Fruit fly (Drosophila melanogaster) whole organism, adult: ENCODE data around the gene inaF-A.
A peak's percentile ranks its signal among the peaks of the same experiment; 100 is the strongest.

Experiments used
- CG11617 ChIP-seq: fragments of 200-800 bp; sonication (Bioruptor generic); optimal IDR thresholded peaks from 2 replicates; lab custom pipeline; 2017; ENCODE audit warnings: mild to moderate bottlenecking, missing biosample characterization, missing genetic modification reagents, missing genetic modification characterization
- CG12768 ChIP-seq: fragments of 200-800 bp; sonication (Bioruptor generic); optimal IDR thresholded peaks from 2 replicates; lab custom pipeline; 2017; ENCODE audit warnings: missing biosample characterization, missing genetic modification characterization, mild to moderate bottlenecking, moderate library complexity, missing genetic modification reagents
- CG14711 ChIP-seq: fragments of 200-800 bp; sonication (Bioruptor generic); optimal IDR thresholded peaks from 2 replicates; lab custom pipeline; 2018; ENCODE audit warnings: missing biosample characterization, mild to moderate bottlenecking, missing genetic modification characterization, moderate library complexity
- CG1620 ChIP-seq: fragments of 200-800 bp; sonication (Bioruptor generic); optimal IDR thresholded peaks from 2 replicates; lab custom pipeline; 2016; ENCODE audit warnings: missing biosample characterization, missing genetic modification characterization
- CG33017 ChIP-seq: fragments of 200-800 bp; sonication (Bioruptor generic); optimal IDR thresholded peaks from 2 replicates; lab custom pipeline; 2018; ENCODE audit warnings: missing biosample characterization, mild to moderate bottlenecking, missing genetic modification characterization, moderate library complexity
- CG5204 ChIP-seq: fragments of 200-800 bp; sonication (Bioruptor generic); optimal IDR thresholded peaks from 2 replicates; lab custom pipeline; 2016; ENCODE audit warnings: missing biosample characterization, missing genetic modification characterization
- CG7045 ChIP-seq: fragments of 200-800 bp; sonication (Bioruptor generic); optimal IDR thresholded peaks from 2 replicates; lab custom pipeline; 2017; ENCODE audit warnings: missing biosample characterization, mild to moderate bottlenecking, missing genetic modification characterization
- CG7101 ChIP-seq: fragments of 200-800 bp; sonication (Bioruptor generic); optimal IDR thresholded peaks from 2 replicates; lab custom pipeline; 2018; ENCODE audit warnings: missing biosample characterization, mild to moderate bottlenecking, missing genetic modification characterization, moderate library complexity
- Clk ChIP-seq: fragments of 200-800 bp; sonication (Bioruptor generic); optimal IDR thresholded peaks from 2 replicates; lab custom pipeline; 2017; ENCODE audit warnings: missing biosample characterization, missing genetic modification characterization
- Crg-1 ChIP-seq: fragments of 200-800 bp; sonication (Bioruptor generic); optimal IDR thresholded peaks from 2 replicates; lab custom pipeline; 2016; ENCODE audit warnings: missing biosample characterization, missing genetic modification characterization
- Hr96 ChIP-seq: fragments of 200-800 bp; sonication (Bioruptor generic); optimal IDR thresholded peaks from 2 replicates; lab custom pipeline; 2016; ENCODE audit warnings: missing biosample characterization, missing genetic modification characterization
- Mnt ChIP-seq: fragments of 200-800 bp; sonication (Bioruptor generic); optimal IDR thresholded peaks from 2 replicates; lab custom pipeline; 2016; ENCODE audit warnings: missing biosample characterization, mild to moderate bottlenecking, missing genetic modification characterization
- bab1 ChIP-seq: fragments of 200-800 bp; sonication (Bioruptor generic); optimal IDR thresholded peaks from 3 replicates; lab custom pipeline; 2019; ENCODE audit warnings: missing biosample characterization, mild to moderate bottlenecking, missing genetic modification characterization, moderate library complexity
- cic ChIP-seq: fragments of 200-800 bp; sonication (Bioruptor generic); optimal IDR thresholded peaks from 2 replicates; lab custom pipeline; 2017; ENCODE audit warnings: missing biosample characterization, mild to moderate bottlenecking, missing genetic modification characterization, moderate library complexity
- cnc ChIP-seq, 2 experiments: fragments of >200 bp; optimal IDR thresholded peaks; 2 replicates each; lab custom pipeline; 2017
- kay ChIP-seq: fragments of 200-800 bp; sonication (Bioruptor generic); peaks from one replicate; lab custom pipeline; 2016; ENCODE audit warnings: missing biosample characterization, missing genetic modification characterization, borderline replicate concordance
- ovo ChIP-seq: fragments of 200-800 bp; sonication (Bioruptor generic); optimal IDR thresholded peaks from 2 replicates; lab custom pipeline; 2016; ENCODE audit warnings: missing biosample characterization, missing genetic modification characterization
- pad ChIP-seq: fragments of 200-800 bp; sonication (Bioruptor generic); optimal IDR thresholded peaks from 3 replicates; lab custom pipeline; 2017; ENCODE audit warnings: missing biosample characterization, missing genetic modification characterization, mild to moderate bottlenecking, moderate library complexity, missing genetic modification reagents
- tj ChIP-seq: fragments of 200-800 bp; sonication (Bioruptor generic); optimal IDR thresholded peaks from 3 replicates; lab custom pipeline; 2017; ENCODE audit warnings: missing biosample characterization, mild to moderate bottlenecking, missing genetic modification characterization, moderate library complexity
- toe ChIP-seq: fragments of 200-800 bp; sonication (Bioruptor generic); optimal IDR thresholded peaks from 2 replicates; lab custom pipeline; 2016; ENCODE audit warnings: missing biosample characterization, missing genetic modification characterization

inaF-A gene

DNA sequence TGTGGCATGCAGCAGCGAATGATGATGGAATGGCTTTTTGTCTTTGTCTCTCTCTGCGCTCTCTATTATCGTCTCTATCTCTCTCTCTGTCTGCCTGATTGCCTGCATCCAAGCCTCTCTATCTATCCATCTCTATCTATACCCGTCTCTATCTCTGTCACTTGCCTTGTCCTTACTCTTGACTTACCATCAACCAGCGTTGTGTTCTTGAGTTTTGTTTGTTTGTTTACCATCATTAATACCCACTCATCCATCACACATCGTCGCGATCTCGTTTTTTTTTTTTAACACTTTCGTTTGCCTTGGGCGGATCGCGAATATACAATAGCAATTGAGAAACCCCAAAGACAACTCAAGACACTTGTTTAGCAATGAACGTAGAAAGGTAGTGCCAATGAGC lies 44.0 kb downstream of the inaF-A start:
- no peak for TF ChIP-seq pad (GFP tag; lab: Kevin White, UChicago)

DNA sequence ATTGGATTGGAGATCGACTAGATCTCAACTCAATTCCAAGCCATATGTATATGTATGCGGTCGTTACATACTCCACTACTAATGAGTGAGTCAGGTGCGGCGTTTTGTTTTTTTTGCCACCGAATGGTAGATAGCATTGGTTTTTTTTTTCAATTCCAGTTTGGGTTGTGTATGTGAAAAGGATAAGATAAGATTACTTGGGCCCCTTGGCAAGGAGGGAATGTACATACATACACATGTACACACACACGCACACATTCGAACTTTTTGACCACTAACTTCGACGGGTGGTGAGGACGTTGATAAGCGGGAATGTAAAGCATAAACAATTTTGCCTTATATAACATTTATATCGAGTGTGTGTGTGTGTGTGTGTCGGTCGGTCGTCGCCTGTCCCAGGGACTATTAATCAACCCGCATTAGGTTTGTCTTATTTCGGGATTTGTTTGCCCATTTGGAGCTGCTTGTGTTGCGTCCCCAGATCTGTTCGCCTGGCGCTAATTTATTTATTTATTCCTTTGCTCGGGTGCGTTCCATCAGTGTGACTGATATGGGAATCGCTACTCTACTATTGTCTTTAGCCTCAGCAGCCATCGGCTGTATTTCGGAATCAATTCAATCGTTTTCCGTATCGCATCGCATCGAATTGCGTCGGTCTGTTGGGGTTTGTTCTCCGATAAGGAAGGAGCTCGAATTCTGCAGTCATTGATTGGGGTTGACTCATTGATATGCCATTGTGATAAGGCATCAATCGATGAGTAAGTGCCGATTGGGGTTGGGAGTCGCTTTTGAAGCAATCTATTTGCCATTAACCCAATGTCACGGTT lies 45.8 kb downstream of the inaF-A start:
- TF ChIP-seq kay (GFP tag; lab: Kevin White, UChicago) (peak; percentile 20), toe (GFP tag; lab: Kevin White, UChicago) (no peak)

DNA sequence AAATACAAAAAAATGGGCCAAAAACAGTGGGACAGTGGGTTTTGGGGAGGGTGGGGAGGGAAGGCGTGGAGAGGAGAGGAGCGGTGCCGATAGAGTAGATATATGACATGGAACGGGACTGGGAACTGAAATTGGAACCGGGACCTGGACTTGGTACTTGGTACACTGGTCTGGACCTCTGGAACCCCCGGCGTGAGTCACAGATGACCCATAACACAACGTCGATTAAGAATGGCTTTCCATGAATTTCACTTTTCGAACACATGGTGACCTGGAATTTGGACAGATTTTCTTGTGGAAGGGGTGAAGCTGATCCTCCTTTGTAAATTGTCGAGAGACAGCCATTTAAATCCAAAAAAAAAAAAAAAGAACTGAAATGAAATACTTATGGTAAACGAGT lies 47.0 kb downstream of the inaF-A start:
- TF ChIP-seq CG5204 (GFP tag; lab: Kevin White, UChicago) (no peak), CG12768 (GFP tag; lab: Kevin White, UChicago) (no peak), Mnt (no peak), kay (GFP tag; lab: Kevin White, UChicago) (no peak), Hr96 (no peak), CG11617 (no peak), tj (GFP tag; lab: Kevin White, UChicago) (no peak), Clk (GFP tag; lab: Kevin White, UChicago) (no peak), Crg-1 (GFP tag; lab: Kevin White, UChicago) (no peak)

DNA sequence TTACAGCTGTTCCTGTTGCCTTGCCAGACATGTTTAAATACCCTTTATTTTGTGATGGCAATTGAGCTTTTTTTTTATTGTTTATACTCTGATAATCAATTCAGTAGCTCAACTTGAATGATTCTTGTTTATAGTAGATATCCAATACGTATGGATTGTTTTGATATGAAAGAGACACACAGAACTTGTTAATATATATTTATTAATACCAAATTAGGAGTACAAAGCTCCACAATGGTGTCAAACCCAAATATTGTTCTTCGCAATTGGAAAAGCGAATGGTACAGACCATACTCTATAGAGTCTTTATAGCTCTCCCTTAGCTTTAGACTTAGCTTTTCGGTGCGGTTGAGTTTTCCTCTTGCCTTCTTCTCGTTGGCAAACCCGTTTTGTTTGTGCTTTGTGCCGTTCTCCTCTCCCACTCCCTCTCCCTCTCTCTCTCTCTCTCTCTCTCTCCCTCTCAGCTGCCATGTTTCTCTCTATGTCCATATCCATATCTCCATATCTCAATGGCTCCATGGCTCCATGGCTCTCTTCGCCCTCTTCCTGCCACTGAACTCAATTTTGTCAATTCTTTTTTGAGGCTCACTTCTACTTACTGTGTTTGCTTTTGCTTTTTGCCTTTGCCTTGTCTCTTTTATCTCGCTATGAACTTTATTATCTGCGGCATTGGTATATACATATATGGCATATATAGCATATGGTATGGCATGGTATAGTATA lies 47.6 kb downstream of the inaF-A start:
- TF ChIP-seq CG33017 (tag; lab: Kevin White, UChicago) = no peak
- TF ChIP-seq CG7101 (tag; lab: Kevin White, UChicago) = peak; percentile 29
- no peak for TF ChIP-seq Clk (GFP tag; lab: Kevin White, UChicago)
- peak; percentile 57 for TF ChIP-seq Mnt
- TF ChIP-seq pad (GFP tag; lab: Kevin White, UChicago) = peak; percentile 49
- peak; percentile 33 for TF ChIP-seq bab1
- peak; percentile 23 for TF ChIP-seq Crg-1 (GFP tag; lab: Kevin White, UChicago)
- no peak for TF ChIP-seq kay (GFP tag; lab: Kevin White, UChicago)
- no peak for TF ChIP-seq cnc (optimal IDR thresholded peaks at IDR 0.05; lab: Kevin White, UChicago)
- peak; percentile 16 for TF ChIP-seq CG14711 (tag; lab: Kevin White, UChicago)
- TF ChIP-seq cic (GFP tag; lab: Kevin White, UChicago) = peak; percentile 61
- TF ChIP-seq CG12768 (GFP tag; lab: Kevin White, UChicago) = peak; percentile 12
- TF ChIP-seq CG11617 = peak; percentile 37
- peak; percentile 45 for TF ChIP-seq tj (GFP tag; lab: Kevin White, UChicago)
- no peak for TF ChIP-seq toe (GFP tag; lab: Kevin White, UChicago)
- TF ChIP-seq CG7045 (GFP tag; lab: Kevin White, UChicago) = peak; percentile 1
- no peak for TF ChIP-seq CG1620 (GFP tag; lab: Kevin White, UChicago)
- TF ChIP-seq Hr96 = no peak
- no peak for TF ChIP-seq CG5204 (GFP tag; lab: Kevin White, UChicago)
- TF ChIP-seq ovo (GFP tag; lab: Kevin White, UChicago) = peak; percentile 68

DNA sequence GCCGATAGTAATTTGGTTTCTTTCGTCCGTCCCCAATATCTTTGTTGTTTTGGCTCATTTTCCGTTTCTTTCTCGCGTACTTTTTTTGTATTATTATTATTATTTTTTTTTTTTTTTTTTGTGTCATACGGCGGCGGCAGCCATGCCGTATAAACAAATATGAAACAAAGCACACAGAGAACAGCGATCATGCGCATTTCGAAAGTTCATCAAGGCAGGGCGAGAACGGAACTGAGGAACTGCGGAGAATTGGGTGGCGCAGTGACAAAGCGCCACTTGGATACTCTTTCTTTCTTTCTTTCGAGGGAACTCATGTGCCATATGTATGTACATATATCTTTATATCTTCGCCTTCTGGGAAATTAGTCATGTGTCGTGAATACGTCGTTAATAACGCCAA lies 49.2 kb downstream of the inaF-A start:
- TF ChIP-seq Crg-1 (GFP tag; lab: Kevin White, UChicago) (peak; percentile 23), tj (GFP tag; lab: Kevin White, UChicago) (peak; percentile 47), Mnt (peak; percentile 43), CG7045 (GFP tag; lab: Kevin White, UChicago) (no peak), CG7101 (tag; lab: Kevin White, UChicago) (no peak), ovo (GFP tag; lab: Kevin White, UChicago) (peak; percentile 50), CG11617 (peak; percentile 19), toe (GFP tag; lab: Kevin White, UChicago) (no peak), CG33017 (tag; lab: Kevin White, UChicago) (no peak), kay (GFP tag; lab: Kevin White, UChicago) (peak; percentile 55), bab1 (peak; percentile 44)

DNA sequence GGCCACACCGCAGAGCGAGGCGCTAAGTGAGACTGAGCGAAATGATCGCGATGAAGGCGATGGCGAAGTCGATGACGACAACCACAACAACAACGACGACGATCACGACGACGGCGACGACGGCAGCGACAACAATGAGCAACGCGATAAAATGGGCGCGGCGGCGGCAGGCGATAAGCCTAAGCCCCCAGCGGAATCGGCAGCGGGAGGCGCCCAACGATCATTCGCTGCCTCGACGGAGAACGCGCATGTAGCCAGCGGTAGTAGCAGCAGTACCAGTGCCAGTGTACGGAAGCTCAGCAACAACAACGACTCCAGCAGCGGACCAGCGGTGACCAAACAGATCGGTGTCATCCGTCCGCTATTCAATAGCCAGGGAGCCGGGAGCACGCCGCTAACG lies 50.2 kb downstream of the inaF-A start:
- TF ChIP-seq CG5204 (GFP tag; lab: Kevin White, UChicago) = no peak
- TF ChIP-seq ovo (GFP tag; lab: Kevin White, UChicago) = peak; percentile 37
- peak; percentile 27 for TF ChIP-seq CG7101 (tag; lab: Kevin White, UChicago)
- peak; percentile 75 for TF ChIP-seq cic (GFP tag; lab: Kevin White, UChicago)
- TF ChIP-seq CG1620 (GFP tag; lab: Kevin White, UChicago) = no peak
- no peak for TF ChIP-seq cnc (optimal IDR thresholded peaks at IDR 0.05; lab: Kevin White, UChicago)
- no peak for TF ChIP-seq toe (GFP tag; lab: Kevin White, UChicago)
- TF ChIP-seq Crg-1 (GFP tag; lab: Kevin White, UChicago) = no peak
- TF ChIP-seq CG14711 (tag; lab: Kevin White, UChicago) = no peak
- peak; percentile 50 for TF ChIP-seq bab1
- no peak for TF ChIP-seq kay (GFP tag; lab: Kevin White, UChicago)
- TF ChIP-seq CG7045 (GFP tag; lab: Kevin White, UChicago) = no peak
- TF ChIP-seq tj (GFP tag; lab: Kevin White, UChicago) = peak; percentile 29
- TF ChIP-seq pad (GFP tag; lab: Kevin White, UChicago) = peak; percentile 6
- TF ChIP-seq CG33017 (tag; lab: Kevin White, UChicago) = no peak
- peak; percentile 2 for TF ChIP-seq CG12768 (GFP tag; lab: Kevin White, UChicago)
- TF ChIP-seq CG11617 = no peak
- TF ChIP-seq Hr96 = peak; percentile 5
- TF ChIP-seq Clk (GFP tag; lab: Kevin White, UChicago) = no peak
- peak; percentile 62 for TF ChIP-seq Mnt
